Comparison of ENCODE assay signal across 1 worm cellular context in genomic region chrIV:10658366-10658765, ce11.
TF ChIP-seq lines count a peak whose summit lies in the region.

No protein-coding gene starts in this region.

TF ChIP-seq in whole organism, L4 larva, 104 proteins besides CTCF, POLR2A, EP300 and RAD21 (continued from another document):
- TF ChIP-seq lim-7 (GFP tag; IDR thresholded peaks at IDR 0.05; lab: Robert Waterston, UW) (peak; percentile 71), snpc-1.2 (GFP tag; IDR thresholded peaks at IDR 0.05; lab: Robert Waterston, UW) (peak; percentile 94), tra-1 (GFP tag; IDR thresholded peaks at IDR 0.05; lab: Robert Waterston, UW) (peak; percentile 70), ceh-44 (GFP tag; IDR thresholded peaks at IDR 0.05; lab: Robert Waterston, UW) (peak; percentile 71), saeg-2 (GFP tag; IDR thresholded peaks at IDR 0.05; lab: Robert Waterston, UW) (0 out of 2 replicates have a peak, but pooled peaks have one; percentile 35), mdt-29 (GFP tag; IDR thresholded peaks at IDR 0.05; lab: Robert Waterston, UW) (0 out of 2 replicates have a peak, but pooled peaks have one; percentile 37)
